Worm (Caenorhabditis elegans): Measurements from ENCODE around the gene C44B7.7.

ce11 chrII:6870803-6871202 lies 9.2 kb downstream of the C44B7.7 start, which contains the start of gene clhm-1:
- TF ChIP-seq ztf-4 (tag; optimal IDR thresholded peaks at IDR 0.05): no peak
- no peak for TF ChIP-seq lin-15B (tag; optimal IDR thresholded peaks at IDR 0.05)
- no peak for TF ChIP-seq ceh-9 (tag; optimal IDR thresholded peaks at IDR 0.05)
- TF ChIP-seq elt-1 (tag; optimal IDR thresholded peaks at IDR 0.05): no peak

Measured in whole organism, L3 larva.